Worm (Caenorhabditis elegans): ENCODE results near the gene rgs-4.

DNA sequence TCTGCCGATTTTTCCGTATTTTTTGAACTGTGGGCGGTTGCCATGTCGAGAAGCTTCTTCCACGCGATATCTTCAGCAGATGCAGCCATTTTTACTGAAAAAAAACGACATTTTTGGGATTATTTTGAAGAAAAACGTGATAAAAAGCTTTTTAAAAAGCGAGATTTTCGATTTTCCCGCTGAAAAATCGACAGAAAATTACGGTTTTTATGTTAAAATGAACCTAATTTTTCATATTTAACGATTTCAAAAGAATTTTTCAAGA, 23.1 kb downstream of the rgs-4 start, which contains the start of gene Y38E10A.22:
- TF ChIP-seq ref-1 (GFP tag; conservative IDR thresholded peaks at IDR 0.05) (no peak), flt-1 (GFP tag; IDR thresholded peaks at IDR 0.05) (no peak), klf-2 (GFP tag; conservative IDR thresholded peaks at IDR 0.05) (no peak), ztf-29 (GFP tag; IDR thresholded peaks at IDR 0.05) (no peak), tab-1 (GFP tag; IDR thresholded peaks at IDR 0.05) (no peak)
